Fruit fly (Drosophila melanogaster): ENCODE measurements around the gene CG12502.
A peak's percentile ranks its signal among the peaks of the same experiment; 100 is the strongest.

DNA sequence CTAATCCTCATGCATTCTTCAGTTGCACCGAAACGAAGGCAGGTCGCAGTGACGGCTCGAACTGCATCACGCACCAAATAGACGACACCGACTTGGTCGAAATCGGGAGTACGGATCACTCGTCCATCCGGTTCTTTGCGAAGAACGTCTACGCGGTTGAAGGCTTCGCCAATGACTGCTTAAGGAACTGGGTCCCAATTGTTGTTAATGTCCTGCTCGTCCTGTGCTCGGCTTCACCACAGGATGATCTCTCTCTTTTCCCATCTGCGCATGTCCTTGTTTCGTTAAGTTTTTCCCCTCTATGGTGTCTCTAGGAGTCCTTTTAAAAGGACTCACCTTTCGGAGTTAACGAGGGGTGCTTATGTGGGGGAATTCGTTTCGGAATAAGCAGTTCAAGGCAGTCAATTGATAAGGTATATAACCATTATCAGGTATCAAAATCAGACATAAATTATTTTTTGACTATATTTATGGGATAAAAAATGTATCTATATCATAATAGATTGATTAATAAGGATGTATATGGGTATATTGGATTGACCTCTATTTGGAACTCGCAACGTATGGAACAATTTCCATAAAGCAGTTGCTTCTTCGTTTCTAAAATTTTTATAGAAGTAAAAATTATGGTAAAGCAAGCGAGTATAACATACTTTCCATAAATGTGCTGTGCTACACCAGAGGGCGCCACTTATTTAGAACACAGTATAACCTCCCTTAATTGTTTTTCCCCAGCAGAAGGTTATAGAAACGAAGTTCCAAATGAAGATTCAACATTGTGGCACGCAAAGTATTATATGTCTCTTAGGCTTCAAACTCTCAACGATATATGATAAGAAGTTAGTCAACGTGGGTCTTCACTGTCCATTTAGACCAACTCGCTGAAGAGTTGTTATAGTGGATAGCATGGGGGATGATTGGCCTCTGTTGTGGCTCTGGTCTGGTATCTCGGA lies 7.9 kb upstream of the CG12502 start, which contains the start of gene dpr20:
- TF ChIP-seq Max (GFP tag; optimal IDR thresholded peaks at IDR 0.05) (peak; percentile 33), CG13894 (tag; optimal IDR thresholded peaks at IDR 0.05) (peak; percentile 90), vfl (GFP tag; optimal IDR thresholded peaks at IDR 0.05) (peak; percentile 63), Xrp1 (GFP tag; IDR thresholded peaks at IDR 0.05) (peak; percentile 87), Ravus (GFP tag; IDR thresholded peaks at IDR 0.05) (no peak; the same call in 1 of the 2 replicates), CG12236 (GFP tag; optimal IDR thresholded peaks at IDR 0.05) (peak; percentile 26), CG12219 (GFP tag; optimal IDR thresholded peaks at IDR 0.05) (peak; percentile 73)
